Worm (Caenorhabditis elegans): Measurements from ENCODE around the gene nhr-119.
"Not testable (repeated sequence)": the region's sequence is repeated elsewhere in the genome, so short reads cannot be mapped to it uniquely, and the experiment has no call there.

The nhr-119 gene

ce11 chrII:2800550-2801233 lies at the start of gene nhr-119:
nhr-119 (minus strand) TSS chrII:2800600.
- no peak for TF ChIP-seq unc-62 (GFP tag; optimal IDR thresholded peaks at IDR 0.05)

- no peak for TF ChIP-seq unc-62 (GFP tag; optimal IDR thresholded peaks at IDR 0.05)
Observed at ce11 chrII:2846552-2846951, 46.2 kb upstream of the nhr-119 start.

ce11 chrII:2845674-2846073 lies 45.3 kb upstream of the nhr-119 start:
- no peak for TF ChIP-seq unc-62 (GFP tag; optimal IDR thresholded peaks at IDR 0.05)

ce11 chrII:2843088-2843487 lies 42.7 kb upstream of the nhr-119 start, which contains the start of gene Y110A2AL.7:
Y110A2AL.7 (minus strand) TSS chrII:2843188.
- no peak for TF ChIP-seq unc-62 (GFP tag; optimal IDR thresholded peaks at IDR 0.05)

- no peak for TF ChIP-seq unc-62 (GFP tag; optimal IDR thresholded peaks at IDR 0.05)
Observed at ce11 chrII:2841529-2841928, 41.1 kb upstream of the nhr-119 start, which contains the start of gene Y110A2AL.6. Y110A2AL.6 (minus strand) TSS chrII:2841629.

- TF ChIP-seq unc-62 (GFP tag; optimal IDR thresholded peaks at IDR 0.05) = not testable (repeated sequence)
Observed at ce11 chrII:2839004-2839403, 38.6 kb upstream of the nhr-119 start, which contains the start of gene Y110A2AL.4. Y110A2AL.4 (plus strand) TSS chrII:2839304.

- TF ChIP-seq unc-62 (GFP tag; optimal IDR thresholded peaks at IDR 0.05) = no peak
Observed at ce11 chrII:2836853-2837252, 36.5 kb upstream of the nhr-119 start, which contains the start of gene K12H6.7. K12H6.7 (minus strand) TSS chrII:2836953.

- TF ChIP-seq unc-62 (GFP tag; optimal IDR thresholded peaks at IDR 0.05) = no peak
Observed at ce11 chrII:2834105-2834504, 33.7 kb upstream of the nhr-119 start.

ce11 chrII:2832539-2832938 lies 32.1 kb upstream of the nhr-119 start:
- no peak for TF ChIP-seq unc-62 (GFP tag; optimal IDR thresholded peaks at IDR 0.05)

ce11 chrII:2832098-2832497 lies 31.7 kb upstream of the nhr-119 start:
- no peak for TF ChIP-seq unc-62 (GFP tag; optimal IDR thresholded peaks at IDR 0.05)

- TF ChIP-seq unc-62 (GFP tag; optimal IDR thresholded peaks at IDR 0.05) = no peak
Observed at ce11 chrII:2831173-2831572, 30.8 kb upstream of the nhr-119 start, which contains the start of gene K12H6.6. K12H6.6 (minus strand) TSS chrII:2831233.

ce11 chrII:2830144-2830543 lies 29.7 kb upstream of the nhr-119 start:
- TF ChIP-seq unc-62 (GFP tag; optimal IDR thresholded peaks at IDR 0.05) = no peak

ce11 chrII:2829482-2829881 lies 29.1 kb upstream of the nhr-119 start:
- TF ChIP-seq unc-62 (GFP tag; optimal IDR thresholded peaks at IDR 0.05) = no peak

- TF ChIP-seq unc-62 (GFP tag; optimal IDR thresholded peaks at IDR 0.05) = no peak
Observed at ce11 chrII:2827859-2828403, 27.5 kb upstream of the nhr-119 start, which contains the start of gene K12H6.8. K12H6.8 (plus strand) TSS chrII:2827896.

ce11 chrII:2826073-2826472 lies 25.7 kb upstream of the nhr-119 start, which contains the start of gene K12H6.5:
K12H6.5 (minus strand) TSS chrII:2826173.
- no peak for TF ChIP-seq unc-62 (GFP tag; optimal IDR thresholded peaks at IDR 0.05)

ce11 chrII:2824169-2824568 lies 23.8 kb upstream of the nhr-119 start, which contains the start of the genes K12H6.4 and K12H6.9:
K12H6.4 (minus strand) TSS chrII:2824269.
K12H6.9 (plus strand) TSS chrII:2824404.
- TF ChIP-seq unc-62 (GFP tag; optimal IDR thresholded peaks at IDR 0.05) = no peak

ce11 chrII:2822435-2822920 lies 22.1 kb upstream of the nhr-119 start, which contains the start of the genes fut-4 and K12H6.10:
fut-4 (minus strand) TSS chrII:2822535.
K12H6.10 (plus strand) TSS chrII:2822870.
- no peak for TF ChIP-seq unc-62 (GFP tag; optimal IDR thresholded peaks at IDR 0.05)
